Worm (Caenorhabditis elegans) whole organism, mixed stage, embryonic: Measurements from ENCODE around the gene F56H9.8.

ENCODE experiments used
- ces-1 ChIP-seq: fragments of 150-350 bp; optimal IDR thresholded peaks from 2 replicates; lab custom pipeline; 2014; ENCODE audit warnings: missing biosample characterization, missing genetic modification reagents, missing genetic modification characterization
- elt-1 ChIP-seq: sonication (generic microtip); optimal IDR thresholded peaks from 2 replicates; lab custom pipeline; 2017; ENCODE audit warnings: missing genetic modification characterization, mild to moderate bottlenecking, missing compliant biosample characterization, antibody characterized with exemption, moderate library complexity, borderline replicate concordance; ENCODE audit not compliant: insufficient read depth
- lin-13 ChIP-seq: fragments of 150-350 bp; optimal IDR thresholded peaks from 2 replicates; lab custom pipeline; 2014; ENCODE audit warnings: missing biosample characterization, missing genetic modification characterization
- lin-32 ChIP-seq: fragments of 200-800 bp; sonication (Bioruptor generic); optimal IDR thresholded peaks from 2 replicates; lab custom pipeline; 2018; ENCODE audit warnings: mild to moderate bottlenecking, missing genetic modification characterization, missing compliant biosample characterization
- mab-5 ChIP-seq: fragments of 150-350 bp; optimal IDR thresholded peaks from 2 replicates; lab custom pipeline; 2014; ENCODE audit warnings: missing biosample characterization, missing genetic modification characterization
- mls-2 ChIP-seq: sonication (generic microtip); optimal IDR thresholded peaks from 2 replicates; lab custom pipeline; 2016; ENCODE audit warnings: mild to moderate bottlenecking, missing genetic modification characterization, moderate library complexity, missing compliant biosample characterization
- nhr-237 ChIP-seq: fragments of 150-350 bp; optimal IDR thresholded peaks from 2 replicates; lab custom pipeline; 2014; ENCODE audit warnings: missing biosample characterization, missing genetic modification characterization
- pha-4 ChIP-seq: fragments of 150-350 bp; optimal IDR thresholded peaks from 2 replicates; lab custom pipeline; 2018; ENCODE audit warnings: missing biosample characterization, missing genetic modification reagents, missing genetic modification characterization
- sem-2 ChIP-seq: fragments of 200-800 bp; sonication (Bioruptor generic); optimal IDR thresholded peaks from 2 replicates; lab custom pipeline; 2018; ENCODE audit warnings: mild to moderate bottlenecking, missing genetic modification characterization, missing compliant biosample characterization
- snpc-4 ChIP-seq: fragments of 150-350 bp; optimal IDR thresholded peaks from 2 replicates; lab custom pipeline; 2014; ENCODE audit warnings: missing biosample characterization, missing genetic modification characterization
- sptf-1 ChIP-seq: sonication (generic microtip); optimal IDR thresholded peaks from 2 replicates; lab custom pipeline; 2017; ENCODE audit warnings: mild to moderate bottlenecking, missing genetic modification characterization, moderate library complexity, missing compliant biosample characterization
- unc-39 ChIP-seq: fragments of 150-350 bp; optimal IDR thresholded peaks from 2 replicates; lab custom pipeline; 2014; ENCODE audit warnings: missing biosample characterization, missing genetic modification characterization
- unc-62 ChIP-seq: fragments of 150-350 bp; optimal IDR thresholded peaks from 2 replicates; lab custom pipeline; 2014; ENCODE audit warnings: missing biosample characterization, missing genetic modification reagents, missing genetic modification characterization
- ztf-11 ChIP-seq: fragments of 150-350 bp; optimal IDR thresholded peaks from 2 replicates; lab custom pipeline; 2014; ENCODE audit warnings: missing biosample characterization, missing genetic modification characterization

- TF ChIP-seq mls-2 (tag; lab: Kevin White, UChicago) (no peak), lin-13 (no peak), pha-4 (no peak), elt-1 (tag; lab: Kevin White, UChicago) (no peak), ztf-11 (no peak), sptf-1 (no peak), lin-32 (GFP tag; lab: Kevin White, UChicago) (no peak), mab-5 (no peak), unc-62 (no peak), unc-39 (no peak), nhr-237 (tag; lab: Kevin White, UChicago) (no peak), ces-1 (GFP tag; lab: Kevin White, UChicago) (no peak), snpc-4 (tag; lab: Kevin White, UChicago) (no peak), sem-2 (GFP tag; lab: Kevin White, UChicago) (no peak)
These were observed 10.6 kb upstream of the F56H9.8 start for ce11 chrV:12634050-12634449.
